Fruit fly (Drosophila melanogaster) whole organism, adult: ENCODE measurements around the gene Fpgs2.

Experiments
- Crg-1 ChIP-seq: fragments of 200-800 bp; sonication (Bioruptor generic); optimal IDR thresholded peaks from 2 replicates; lab custom pipeline; 2016; ENCODE audit warnings: missing biosample characterization, missing genetic modification characterization
- cnc ChIP-seq, 2 experiments: fragments of >200 bp; optimal IDR thresholded peaks; 2 replicates each; lab custom pipeline; 2017

- no peak for TF ChIP-seq cnc (optimal IDR thresholded peaks at IDR 0.05; lab: Kevin White, UChicago)
- peak; percentile 82 for TF ChIP-seq Crg-1 (GFP tag; lab: Kevin White, UChicago)
These were observed 41.8 kb downstream of the Fpgs2 start, which contains the start of gene CG31957 for dm6 chr2L:3872283-3872682.
